Worm (Caenorhabditis elegans) whole organism, mixed stage, embryonic: ENCODE results near the gene ZK354.3.
"Not testable (repeated sequence)": the region's sequence is repeated elsewhere in the genome, so short reads cannot be mapped to it uniquely, and the experiment has no call there.

ENCODE experiments used
- M03D4.4 ChIP-seq: sonication (generic microtip); optimal IDR thresholded peaks from 2 replicates; lab custom pipeline; 2017; ENCODE audit warnings: mild to moderate bottlenecking, missing genetic modification characterization, missing compliant biosample characterization
- bed-3 ChIP-seq: fragments of 200-800 bp; sonication (Bioruptor generic); optimal IDR thresholded peaks from 3 replicates; lab custom pipeline; 2018; ENCODE audit warnings: mild to moderate bottlenecking, missing genetic modification characterization, moderate library complexity, missing compliant biosample characterization
- blmp-1 ChIP-seq: fragments of 150-350 bp; optimal IDR thresholded peaks from 2 replicates; lab custom pipeline; 2014; ENCODE audit warnings: missing biosample characterization, missing genetic modification characterization
- ceh-39 ChIP-seq: fragments of 150-350 bp; optimal IDR thresholded peaks from 2 replicates; lab custom pipeline; 2014; ENCODE audit warnings: missing biosample characterization, missing genetic modification characterization
- ceh-83 ChIP-seq: fragments of 200-800 bp; sonication (Bioruptor generic); optimal IDR thresholded peaks from 2 replicates; lab custom pipeline; 2018; ENCODE audit warnings: mild to moderate bottlenecking, missing genetic modification characterization, missing compliant biosample characterization
- cnd-1 ChIP-seq: fragments of 200-800 bp; sonication (Bioruptor generic); optimal IDR thresholded peaks from 2 replicates; lab custom pipeline; 2018; ENCODE audit warnings: mild to moderate bottlenecking, missing genetic modification characterization, missing compliant biosample characterization
- drap-1 ChIP-seq: fragments of 200-800 bp; sonication (Bioruptor generic); optimal IDR thresholded peaks from 3 replicates; lab custom pipeline; 2018; ENCODE audit warnings: mild to moderate bottlenecking, missing genetic modification characterization, missing compliant biosample characterization
- elt-1 ChIP-seq: sonication (generic microtip); optimal IDR thresholded peaks from 2 replicates; lab custom pipeline; 2017; ENCODE audit warnings: missing genetic modification characterization, mild to moderate bottlenecking, missing compliant biosample characterization, antibody characterized with exemption, moderate library complexity, borderline replicate concordance; ENCODE audit not compliant: insufficient read depth
- elt-3 ChIP-seq: fragments of 150-350 bp; optimal IDR thresholded peaks from 2 replicates; lab custom pipeline; 2014; ENCODE audit warnings: missing biosample characterization, missing genetic modification characterization
- flh-1 ChIP-seq: fragments of 200-800 bp; sonication (Bioruptor generic); optimal IDR thresholded peaks from 2 replicates; lab custom pipeline; 2018; ENCODE audit warnings: mild to moderate bottlenecking, missing genetic modification characterization, moderate library complexity, missing compliant biosample characterization
- ham-2 ChIP-seq: fragments of 200-800 bp; sonication (Bioruptor generic); optimal IDR thresholded peaks from 2 replicates; lab custom pipeline; 2018; ENCODE audit warnings: mild to moderate bottlenecking, missing genetic modification characterization, missing compliant biosample characterization
- hlh-1 ChIP-seq: fragments of 150-350 bp; optimal IDR thresholded peaks from 2 replicates; lab custom pipeline; 2014; ENCODE audit warnings: missing biosample characterization, missing genetic modification reagents, missing genetic modification characterization
- lin-13 ChIP-seq: fragments of 150-350 bp; optimal IDR thresholded peaks from 2 replicates; lab custom pipeline; 2014; ENCODE audit warnings: missing biosample characterization, missing genetic modification characterization
- lin-32 ChIP-seq: fragments of 200-800 bp; sonication (Bioruptor generic); optimal IDR thresholded peaks from 2 replicates; lab custom pipeline; 2018; ENCODE audit warnings: mild to moderate bottlenecking, missing genetic modification characterization, missing compliant biosample characterization
- lsy-2 ChIP-seq: fragments of 150-350 bp; optimal IDR thresholded peaks from 2 replicates; lab custom pipeline; 2014; ENCODE audit warnings: missing biosample characterization, missing genetic modification characterization
- mab-5 ChIP-seq: fragments of 150-350 bp; optimal IDR thresholded peaks from 2 replicates; lab custom pipeline; 2014; ENCODE audit warnings: missing biosample characterization, missing genetic modification characterization
- mep-1 ChIP-seq: fragments of 150-350 bp; optimal IDR thresholded peaks from 2 replicates; lab custom pipeline; 2017; ENCODE audit warnings: missing biosample characterization, missing genetic modification reagents, missing genetic modification characterization, inconsistent platforms
- mls-2 ChIP-seq: sonication (generic microtip); optimal IDR thresholded peaks from 2 replicates; lab custom pipeline; 2016; ENCODE audit warnings: mild to moderate bottlenecking, missing genetic modification characterization, moderate library complexity, missing compliant biosample characterization
- nhr-12 ChIP-seq: fragments of 150-350 bp; optimal IDR thresholded peaks from 2 replicates; lab custom pipeline; 2014; ENCODE audit warnings: missing biosample characterization, missing genetic modification characterization
- nhr-2 ChIP-seq: fragments of 150-350 bp; optimal IDR thresholded peaks from 2 replicates; lab custom pipeline; 2014; ENCODE audit warnings: missing biosample characterization, missing genetic modification characterization
- nhr-237 ChIP-seq: fragments of 150-350 bp; optimal IDR thresholded peaks from 2 replicates; lab custom pipeline; 2014; ENCODE audit warnings: missing biosample characterization, missing genetic modification characterization
- nhr-76 ChIP-seq: sonication (generic microtip); optimal IDR thresholded peaks from 2 replicates; lab custom pipeline; 2017; ENCODE audit warnings: missing biosample characterization, missing genetic modification characterization
- pha-4 ChIP-seq: fragments of 150-350 bp; optimal IDR thresholded peaks from 2 replicates; lab custom pipeline; 2018; ENCODE audit warnings: missing biosample characterization, missing genetic modification reagents, missing genetic modification characterization
- sem-2 ChIP-seq: fragments of 200-800 bp; sonication (Bioruptor generic); optimal IDR thresholded peaks from 2 replicates; lab custom pipeline; 2018; ENCODE audit warnings: mild to moderate bottlenecking, missing genetic modification characterization, missing compliant biosample characterization
- snpc-4 ChIP-seq: fragments of 150-350 bp; optimal IDR thresholded peaks from 2 replicates; lab custom pipeline; 2014; ENCODE audit warnings: missing biosample characterization, missing genetic modification characterization
- sptf-1 ChIP-seq: sonication (generic microtip); optimal IDR thresholded peaks from 2 replicates; lab custom pipeline; 2017; ENCODE audit warnings: mild to moderate bottlenecking, missing genetic modification characterization, moderate library complexity, missing compliant biosample characterization
- tbx-8 ChIP-seq: fragments of 200-800 bp; sonication (Bioruptor generic); optimal IDR thresholded peaks from 2 replicates; lab custom pipeline; 2018; ENCODE audit warnings: mild to moderate bottlenecking, missing genetic modification characterization, moderate library complexity, missing compliant biosample characterization
- unc-120 ChIP-seq: sonication (generic microtip); optimal IDR thresholded peaks from 2 replicates; lab custom pipeline; 2017; ENCODE audit warnings: missing genetic modification characterization, missing compliant biosample characterization; ENCODE audit not compliant: poor library complexity, severe bottlenecking
- unc-62 ChIP-seq: fragments of 150-350 bp; optimal IDR thresholded peaks from 2 replicates; lab custom pipeline; 2014; ENCODE audit warnings: missing biosample characterization, missing genetic modification reagents, missing genetic modification characterization
- zip-8 ChIP-seq: fragments of 150-350 bp; optimal IDR thresholded peaks from 2 replicates; lab custom pipeline; 2014; ENCODE audit warnings: missing biosample characterization, missing genetic modification characterization
- ztf-11 ChIP-seq: fragments of 150-350 bp; optimal IDR thresholded peaks from 2 replicates; lab custom pipeline; 2014; ENCODE audit warnings: missing biosample characterization, missing genetic modification characterization

ZK354.3 gene

DNA sequence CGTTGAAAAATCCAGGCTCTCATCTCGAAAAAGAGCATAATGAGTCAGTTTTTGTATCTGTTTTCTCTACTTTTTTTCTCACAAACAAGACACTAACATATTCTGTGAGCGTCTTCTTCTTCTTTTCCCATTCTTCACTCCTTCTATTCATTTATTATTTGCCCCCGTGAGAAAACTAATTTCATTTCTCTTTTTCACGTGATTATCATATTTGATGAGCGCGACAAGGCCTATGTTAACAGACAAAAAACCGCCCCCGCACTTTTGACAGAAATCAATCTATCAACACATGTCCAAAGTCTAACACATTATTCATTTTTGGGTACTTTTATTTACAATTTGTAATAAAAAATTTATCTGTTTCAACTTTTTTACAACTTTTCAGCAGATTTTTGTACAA, 27.8 kb downstream of the ZK354.3 start:
- TF ChIP-seq mep-1 (tag; lab: Kevin White, UChicago) (no peak), cnd-1 (tag; lab: Kevin White, UChicago) (no peak), nhr-12 (no peak), ceh-39 (tag; lab: Kevin White, UChicago) (no peak), tbx-8 (GFP tag; lab: Kevin White, UChicago) (no peak), M03D4.4 (tag; lab: Kevin White, UChicago) (no peak), hlh-1 (no peak), sptf-1 (tag; lab: Kevin White, UChicago) (no peak), blmp-1 (tag; lab: Kevin White, UChicago) (no peak), ztf-11 (tag; lab: Kevin White, UChicago) (no peak), pha-4 (no peak), flh-1 (no peak), drap-1 (GFP tag; lab: Kevin White, UChicago) (no peak), nhr-76 (tag; lab: Kevin White, UChicago) (no peak), snpc-4 (tag; lab: Kevin White, UChicago) (no peak), elt-1 (no peak), lin-13 (no peak), sem-2 (GFP tag; lab: Kevin White, UChicago) (no peak), nhr-237 (tag; lab: Kevin White, UChicago) (no peak), unc-62 (GFP tag; lab: Kevin White, UChicago) (no peak)

DNA sequence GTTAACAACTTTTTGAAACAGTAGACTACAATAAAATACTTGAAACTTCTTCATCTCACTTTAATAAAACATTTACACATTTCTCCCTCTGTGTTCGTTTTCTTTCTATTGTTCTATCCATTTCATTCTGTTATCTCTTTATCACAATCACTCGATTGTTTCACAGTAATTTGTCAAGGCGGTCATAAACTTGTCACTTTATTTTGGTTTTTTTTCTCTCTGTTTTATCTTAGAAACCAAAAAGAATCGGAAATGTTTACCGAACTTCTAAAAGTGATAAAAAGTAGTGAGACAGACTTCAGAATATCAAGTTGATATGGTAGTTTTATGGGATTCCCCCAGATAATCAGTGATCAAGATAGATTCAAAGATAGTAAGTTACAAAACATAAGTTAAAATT, 29.4 kb downstream of the ZK354.3 start, which contains the start of gene Y4C6B.2:
Gene Y4C6B.2, plus strand, starts transcription at position 320 of the 400 bp plus-strand sequence.
- TF ChIP-seq tbx-8 (GFP tag; lab: Kevin White, UChicago) (no peak), flh-1 (no peak), lsy-2 (tag; lab: Kevin White, UChicago) (no peak), drap-1 (GFP tag; lab: Kevin White, UChicago) (no peak), lin-13 (no peak), nhr-12 (no peak), elt-3 (tag; lab: Kevin White, UChicago) (no peak), ham-2 (GFP tag; lab: Kevin White, UChicago) (no peak), ceh-83 (GFP tag; lab: Kevin White, UChicago) (no peak), mls-2 (tag; lab: Kevin White, UChicago) (no peak)

DNA sequence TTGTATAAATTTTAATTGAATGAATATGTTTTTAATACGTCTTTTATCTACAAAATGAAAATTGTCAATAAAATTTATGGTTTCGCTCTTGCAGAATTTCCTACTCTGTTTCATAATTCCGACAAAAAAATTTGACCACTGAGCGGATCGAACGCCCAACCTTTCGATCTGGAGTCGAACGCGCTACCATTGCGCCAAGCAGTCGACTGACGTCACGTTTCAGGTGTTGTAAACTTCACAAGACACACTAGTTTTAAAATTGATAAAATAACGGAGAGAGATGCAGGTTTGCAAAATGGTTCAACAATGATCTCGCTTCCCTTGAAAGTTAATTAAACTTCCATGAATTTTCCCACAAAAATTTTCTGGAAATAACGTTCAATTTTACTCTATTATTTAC, 34.3 kb downstream of the ZK354.3 start:
- TF ChIP-seq flh-1 (no peak), ceh-39 (tag; lab: Kevin White, UChicago) (no peak), mls-2 (tag; lab: Kevin White, UChicago) (no peak), lsy-2 (tag; lab: Kevin White, UChicago) (no peak), hlh-1 (no peak), lin-13 (no peak), mab-5 (tag; lab: Kevin White, UChicago) (no peak), elt-1 (no peak), nhr-2 (no peak), sptf-1 (tag; lab: Kevin White, UChicago) (no peak), snpc-4 (tag; lab: Kevin White, UChicago) (no peak), blmp-1 (tag; lab: Kevin White, UChicago) (no peak), ceh-83 (GFP tag; lab: Kevin White, UChicago) (no peak), unc-120 (no peak), ztf-11 (tag; lab: Kevin White, UChicago) (no peak), zip-8 (tag; lab: Kevin White, UChicago) (no peak), lin-32 (GFP tag; lab: Kevin White, UChicago) (no peak), drap-1 (GFP tag; lab: Kevin White, UChicago) (no peak), elt-3 (tag; lab: Kevin White, UChicago) (no peak)

DNA sequence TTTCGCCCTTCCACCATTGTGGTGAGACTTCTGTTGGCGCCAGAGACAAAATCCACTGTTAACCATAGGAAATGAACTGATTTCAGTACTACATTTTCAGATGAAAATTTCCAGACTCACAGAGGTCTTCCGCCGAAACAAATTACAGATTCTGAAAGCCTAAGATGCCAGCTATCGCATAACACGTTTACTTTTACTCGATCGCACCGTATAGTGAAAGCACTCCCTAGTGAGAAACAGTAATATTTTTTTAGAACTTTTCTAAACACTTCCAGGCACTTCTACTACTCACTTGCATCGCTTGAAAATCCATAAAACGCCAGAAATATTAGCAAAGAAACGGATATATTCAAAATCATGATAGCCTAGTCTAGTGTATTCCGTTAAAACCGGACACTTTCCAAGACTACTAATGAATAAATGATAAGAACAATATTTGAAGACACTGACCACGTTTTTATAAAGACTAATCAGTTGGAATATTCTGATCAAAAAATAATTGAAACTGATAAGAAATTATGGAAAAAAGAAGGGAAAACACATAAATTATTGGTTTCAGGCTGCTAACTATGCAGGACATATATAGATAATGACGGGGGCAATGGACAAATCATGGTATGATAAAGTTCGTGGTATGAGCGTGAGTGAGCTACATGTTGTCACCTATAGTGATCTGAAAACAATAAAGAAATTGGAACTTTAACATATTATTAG, 40.8 kb downstream of the ZK354.3 start, which contains the start of gene gba-4:
Gene gba-4, minus strand, starts transcription at position 418 of the 714 bp plus-strand sequence.
- not testable (repeated sequence) for TF ChIP-seq mab-5 (tag; lab: Kevin White, UChicago); flh-1; bed-3 (GFP tag; lab: Kevin White, UChicago)
- TF ChIP-seq, all 35 proteins: peak for 0; not testable (repeated sequence) for 35
